Worm (Caenorhabditis elegans) whole organism, L2 larva: ENCODE results near the gene T06E6.1.

Source experiments
- F13H6.1 ChIP-seq: sonication (generic microtip); optimal IDR thresholded peaks from 2 replicates; lab custom pipeline; 2016; ENCODE audit warnings: missing genetic modification characterization, missing compliant biosample characterization
- R02D3.7 ChIP-seq: fragments of 150-350 bp; optimal IDR thresholded peaks from 2 replicates; lab custom pipeline; 2014; ENCODE audit warnings: missing biosample characterization, missing genetic modification characterization
- Y55F3AM.14 ChIP-seq: fragments of 200-800 bp; sonication (Bioruptor generic); optimal IDR thresholded peaks from 2 replicates; lab custom pipeline; 2018; ENCODE audit warnings: mild to moderate bottlenecking, missing genetic modification characterization, missing compliant biosample characterization
- aly-2 ChIP-seq: fragments of 150-350 bp; optimal IDR thresholded peaks from 2 replicates; lab custom pipeline; 2014; ENCODE audit warnings: missing biosample characterization, missing genetic modification characterization
- blmp-1 ChIP-seq: sonication (generic microtip); optimal IDR thresholded peaks from 2 replicates; lab custom pipeline; 2017; ENCODE audit warnings: missing genetic modification characterization, mild to moderate bottlenecking, missing compliant biosample characterization, antibody characterized with exemption, moderate library complexity; ENCODE audit not compliant: insufficient read depth
- ceh-82 ChIP-seq: fragments of 150-350 bp; optimal IDR thresholded peaks from 2 replicates; lab custom pipeline; 2014; ENCODE audit warnings: missing biosample characterization, missing genetic modification characterization
- crh-2 ChIP-seq: sonication (generic microtip); optimal IDR thresholded peaks from 2 replicates; lab custom pipeline; 2017; ENCODE audit warnings: missing biosample characterization, missing genetic modification characterization
- dmd-4 ChIP-seq: sonication (generic microtip); optimal IDR thresholded peaks from 2 replicates; lab custom pipeline; 2017; ENCODE audit warnings: missing biosample characterization, missing genetic modification characterization
- egl-27 ChIP-seq: sonication (generic microtip); optimal IDR thresholded peaks from 3 replicates; lab custom pipeline; 2017; ENCODE audit warnings: missing biosample characterization, missing genetic modification reagents, missing genetic modification characterization
- elt-1 ChIP-seq: fragments of 150-350 bp; optimal IDR thresholded peaks from 2 replicates; lab custom pipeline; 2014; ENCODE audit warnings: missing biosample characterization, missing genetic modification characterization
- elt-3 ChIP-seq: sonication (generic microtip); optimal IDR thresholded peaks from 2 replicates; lab custom pipeline; 2017; ENCODE audit warnings: missing biosample characterization, missing genetic modification characterization
- fos-1 ChIP-seq: fragments of 150-350 bp; optimal IDR thresholded peaks from 2 replicates; lab custom pipeline; 2014; ENCODE audit warnings: missing biosample characterization, missing genetic modification characterization
- gmeb-1 ChIP-seq: fragments of 150-350 bp; optimal IDR thresholded peaks from 2 replicates; lab custom pipeline; 2014; ENCODE audit warnings: missing biosample characterization, missing genetic modification characterization
- lin-11 ChIP-seq: fragments of 150-350 bp; sonication (generic microtip); optimal IDR thresholded peaks from 2 replicates; lab custom pipeline; 2014; ENCODE audit warnings: missing biosample characterization, missing genetic modification characterization, inconsistent platforms, mixed read lengths
- lin-13 ChIP-seq: fragments of 150-350 bp; optimal IDR thresholded peaks from 2 replicates; lab custom pipeline; 2014; ENCODE audit warnings: missing biosample characterization, missing genetic modification reagents, missing genetic modification characterization
- lin-39 ChIP-seq: fragments of 150-350 bp; optimal IDR thresholded peaks from 2 replicates; lab custom pipeline; 2014; ENCODE audit warnings: missing biosample characterization, missing genetic modification reagents, missing genetic modification characterization
- mab-5 ChIP-seq: fragments of 150-350 bp; optimal IDR thresholded peaks from 2 replicates; lab custom pipeline; 2014; ENCODE audit warnings: missing biosample characterization, missing genetic modification characterization
- mbf-1 ChIP-seq: sonication (generic microtip); optimal IDR thresholded peaks from 2 replicates; lab custom pipeline; 2017; ENCODE audit warnings: missing biosample characterization, missing genetic modification characterization
- mdl-1 ChIP-seq, 2 experiments: fragments of 150-350 bp in 1 of 2; sonication (generic microtip) in 1 of 2; optimal IDR thresholded peaks; 2 replicates each; lab custom pipeline; 2017; ENCODE audit warnings: missing biosample characterization in 2 of 2, missing genetic modification characterization in 2 of 2
- nhr-10 ChIP-seq: sonication (generic microtip); optimal IDR thresholded peaks from 2 replicates; lab custom pipeline; 2017; ENCODE audit warnings: missing biosample characterization, missing genetic modification characterization
- nhr-11 ChIP-seq: fragments of 150-350 bp; optimal IDR thresholded peaks from 2 replicates; lab custom pipeline; 2014; ENCODE audit warnings: missing biosample characterization, missing genetic modification characterization
- nhr-12 ChIP-seq: fragments of 150-350 bp; optimal IDR thresholded peaks from 2 replicates; lab custom pipeline; 2014; ENCODE audit warnings: missing biosample characterization, missing genetic modification characterization
- nhr-129 ChIP-seq: fragments of 150-350 bp; optimal IDR thresholded peaks from 2 replicates; lab custom pipeline; 2014; ENCODE audit warnings: missing biosample characterization, missing genetic modification characterization
- nhr-237 ChIP-seq: fragments of 150-350 bp; optimal IDR thresholded peaks from 2 replicates; lab custom pipeline; 2014; ENCODE audit warnings: missing biosample characterization, missing genetic modification characterization
- nhr-6 ChIP-seq: fragments of 150-350 bp; optimal IDR thresholded peaks from 2 replicates; lab custom pipeline; 2014; ENCODE audit warnings: missing biosample characterization, missing genetic modification characterization
- nhr-77 ChIP-seq: fragments of 150-350 bp; optimal IDR thresholded peaks from 2 replicates; lab custom pipeline; 2014; ENCODE audit warnings: missing biosample characterization, missing genetic modification characterization
- peb-1 ChIP-seq: fragments of 150-350 bp; optimal IDR thresholded peaks from 2 replicates; lab custom pipeline; 2014; ENCODE audit warnings: missing biosample characterization, missing genetic modification characterization
- sma-3 ChIP-seq: sonication (generic microtip); optimal IDR thresholded peaks from 2 replicates; lab custom pipeline; 2016; ENCODE audit warnings: missing genetic modification reagents, missing genetic modification characterization, missing compliant biosample characterization
- sma-9 ChIP-seq, 2 experiments: fragments of 150-350 bp in 1 of 2; sonication (generic microtip) in 1 of 2; optimal IDR thresholded peaks; 2 replicates each; lab custom pipeline; 2014 to 2016; ENCODE audit warnings: missing genetic modification characterization in 2 of 2, mild to moderate bottlenecking in 1 of 2, missing biosample characterization in 1 of 2, missing compliant biosample characterization in 1 of 2, missing genetic modification reagents in 1 of 2, moderate library complexity in 1 of 2
- unc-39 ChIP-seq: fragments of 150-350 bp; optimal IDR thresholded peaks from 2 replicates; lab custom pipeline; 2014; ENCODE audit warnings: missing biosample characterization, missing genetic modification characterization
- unc-55 ChIP-seq: fragments of 150-350 bp; sonication (generic microtip); optimal IDR thresholded peaks from 3 replicates; lab custom pipeline; 2014; ENCODE audit warnings: missing biosample characterization, missing genetic modification reagents, missing genetic modification characterization
- unc-62 ChIP-seq: fragments of 150-350 bp; optimal IDR thresholded peaks from 2 replicates; lab custom pipeline; 2014; ENCODE audit warnings: missing biosample characterization, missing genetic modification reagents, missing genetic modification characterization
- zag-1 ChIP-seq: fragments of 150-350 bp; optimal IDR thresholded peaks from 2 replicates; lab custom pipeline; 2014; ENCODE audit warnings: missing biosample characterization, missing genetic modification characterization
- ztf-1 ChIP-seq: fragments of 200-800 bp; sonication (Bioruptor generic); conservative IDR thresholded peaks from 2 replicates; pipeline ENCODE4 v1.3.6; 2022; ENCODE audit warnings: missing genetic modification characterization, missing compliant biosample characterization
- ztf-4 ChIP-seq: fragments of 150-350 bp; optimal IDR thresholded peaks from 2 replicates; lab custom pipeline; 2014; ENCODE audit warnings: missing biosample characterization, missing genetic modification characterization

Gene T06E6.1

ce11 chrV:15379817-15380216, 14.9 kb downstream of the T06E6.1 start, which contains the start of gene srh-251:
Gene srh-251, minus strand, starts transcription at chrV:15379917.
- TF ChIP-seq lin-11 (tag; lab: Kevin White, UChicago) (no peak), ceh-82 (tag; lab: Kevin White, UChicago) (no peak), nhr-11 (tag; lab: Kevin White, UChicago) (no peak), F13H6.1 (tag; lab: Kevin White, UChicago) (no peak), nhr-237 (no peak), nhr-77 (tag; lab: Kevin White, UChicago) (no peak), nhr-10 (tag; lab: Kevin White, UChicago) (no peak), crh-2 (tag; lab: Kevin White, UChicago) (no peak), ztf-1 (GFP tag; lab: Robert Waterston, UW) (no peak), fos-1 (tag; lab: Kevin White, UChicago) (no peak), unc-39 (tag; lab: Kevin White, UChicago) (no peak), lin-13 (GFP tag; lab: Kevin White, UChicago) (no peak), nhr-6 (tag; lab: Kevin White, UChicago) (no peak), elt-3 (tag; lab: Kevin White, UChicago) (no peak), nhr-129 (tag; lab: Kevin White, UChicago) (no peak)

- TF ChIP-seq nhr-10 (tag; lab: Kevin White, UChicago) (no peak), sma-9 (GFP tag; optimal IDR thresholded peaks at IDR 0.05; lab: Kevin White, UChicago) (no peak), sma-9 (tag; optimal IDR thresholded peaks at IDR 0.05; lab: Kevin White, UChicago) (no peak), fos-1 (tag; lab: Kevin White, UChicago) (no peak), nhr-77 (tag; lab: Kevin White, UChicago) (no peak), aly-2 (tag; lab: Kevin White, UChicago) (no peak), Y55F3AM.14 (GFP tag; lab: Kevin White, UChicago) (no peak), elt-3 (tag; lab: Kevin White, UChicago) (no peak), ztf-4 (tag; lab: Kevin White, UChicago) (no peak), mbf-1 (tag; lab: Kevin White, UChicago) (no peak), peb-1 (no peak), nhr-6 (tag; lab: Kevin White, UChicago) (no peak), mdl-1 (tag; optimal IDR thresholded peaks at IDR 0.05; lab: Kevin White, UChicago) (no peak), unc-62 (GFP tag; lab: Kevin White, UChicago) (no peak), nhr-11 (tag; lab: Kevin White, UChicago) (no peak), mab-5 (tag; lab: Kevin White, UChicago) (no peak), lin-39 (tag; lab: Kevin White, UChicago) (no peak), lin-13 (GFP tag; lab: Kevin White, UChicago) (no peak), F13H6.1 (tag; lab: Kevin White, UChicago) (no peak), R02D3.7 (tag; lab: Kevin White, UChicago) (no peak), sma-3 (GFP tag; lab: Kevin White, UChicago) (no peak)
- TF ChIP-seq, all 48 proteins: peak for 0
Measured at ce11 chrV:15377903-15378302, 16.9 kb downstream of the T06E6.1 start, which contains the start of gene srh-122. Gene srh-122, minus strand, starts transcription at chrV:15378003.

ce11 chrV:15376223-15376622, 18.5 kb downstream of the T06E6.1 start, which contains the start of gene srh-52:
Gene srh-52, minus strand, starts transcription at chrV:15376323.
- TF ChIP-seq R02D3.7 (tag; lab: Kevin White, UChicago) (no peak), unc-39 (tag; lab: Kevin White, UChicago) (no peak), elt-1 (tag; lab: Kevin White, UChicago) (no peak), nhr-11 (tag; lab: Kevin White, UChicago) (no peak), mbf-1 (tag; lab: Kevin White, UChicago) (no peak), dmd-4 (tag; lab: Kevin White, UChicago) (no peak), fos-1 (tag; lab: Kevin White, UChicago) (no peak)

- TF ChIP-seq mdl-1 (tag; optimal IDR thresholded peaks at IDR 0.05; lab: Kevin White, UChicago) (no peak), gmeb-1 (tag; lab: Kevin White, UChicago) (no peak)
Measured at ce11 chrV:15369707-15370106, 25.1 kb downstream of the T06E6.1 start, which contains the start of gene nhr-269. Gene nhr-269, minus strand, starts transcription at chrV:15369807.

ce11 chrV:15367770-15368169, 27.0 kb downstream of the T06E6.1 start:
- no peak for TF ChIP-seq nhr-129 (tag; lab: Kevin White, UChicago)
- TF ChIP-seq mbf-1 (tag; lab: Kevin White, UChicago) = no peak
- TF ChIP-seq nhr-12 (tag; lab: Kevin White, UChicago) = no peak
- no peak for TF ChIP-seq egl-27
- TF ChIP-seq unc-39 (tag; lab: Kevin White, UChicago) = no peak
- TF ChIP-seq lin-11 (tag; lab: Kevin White, UChicago) = no peak
- no peak for TF ChIP-seq unc-55 (GFP tag; lab: Kevin White, UChicago)
- no peak for TF ChIP-seq blmp-1 (tag; lab: Kevin White, UChicago)
- no peak for TF ChIP-seq zag-1 (tag; lab: Kevin White, UChicago)
- no peak for TF ChIP-seq ztf-4 (tag; lab: Kevin White, UChicago)
- TF ChIP-seq mdl-1 (tag; optimal IDR thresholded peaks at IDR 0.05; lab: Kevin White, UChicago) = no peak
- TF ChIP-seq aly-2 (tag; lab: Kevin White, UChicago) = no peak
